Worm (Caenorhabditis elegans) whole organism, late embryonic: ENCODE data around the gene gar-2.

ENCODE experiments used
- Y22D7AL.16 ChIP-seq: sonication (generic microtip); optimal IDR thresholded peaks from 2 replicates; lab custom pipeline; 2016; ENCODE audit warnings: missing genetic modification characterization, missing compliant biosample characterization
- ahr-1 ChIP-seq: sonication (generic microtip); optimal IDR thresholded peaks from 2 replicates; lab custom pipeline; 2016; ENCODE audit warnings: missing genetic modification characterization, missing compliant biosample characterization
- ceh-18 ChIP-seq: sonication (generic microtip); optimal IDR thresholded peaks from 2 replicates; lab custom pipeline; 2016; ENCODE audit warnings: missing genetic modification characterization, missing compliant biosample characterization
- ceh-6 ChIP-seq: fragments of 200-800 bp; sonication (Bioruptor generic); optimal IDR thresholded peaks from 2 replicates; lab custom pipeline; 2018; ENCODE audit warnings: mild to moderate bottlenecking, missing genetic modification characterization, missing compliant biosample characterization
- fkh-10 ChIP-seq: fragments of 150-350 bp; optimal IDR thresholded peaks from 2 replicates; lab custom pipeline; 2014; ENCODE audit warnings: missing biosample characterization, missing genetic modification reagents, missing genetic modification characterization
- nfya-1 ChIP-seq: sonication (generic microtip); optimal IDR thresholded peaks from 2 replicates; lab custom pipeline; 2017; ENCODE audit warnings: missing genetic modification characterization, mild to moderate bottlenecking, missing compliant biosample characterization, antibody characterized with exemption, moderate library complexity
- nhr-11 ChIP-seq: fragments of 150-350 bp; optimal IDR thresholded peaks from 2 replicates; lab custom pipeline; 2014; ENCODE audit warnings: missing biosample characterization, missing genetic modification characterization
- pha-4 ChIP-seq: fragments of 150-350 bp; optimal IDR thresholded peaks from 2 replicates; lab custom pipeline; 2018; ENCODE audit warnings: missing biosample characterization, missing genetic modification reagents, missing genetic modification characterization
- pqm-1 ChIP-seq: sonication (generic microtip); optimal IDR thresholded peaks from 2 replicates; lab custom pipeline; 2016; ENCODE audit warnings: missing genetic modification characterization, missing compliant biosample characterization
- unc-55 ChIP-seq: sonication (generic microtip); optimal IDR thresholded peaks from 2 replicates; lab custom pipeline; 2017; ENCODE audit warnings: missing biosample characterization, missing genetic modification reagents, missing genetic modification characterization

- TF ChIP-seq Y22D7AL.16 (no peak), pha-4 (tag; lab: Kevin White, UChicago) (no peak), unc-55 (GFP tag; lab: Kevin White, UChicago) (no peak), ceh-18 (tag; lab: Kevin White, UChicago) (no peak), pqm-1 (no peak), nhr-11 (tag; lab: Kevin White, UChicago) (no peak), fkh-10 (GFP tag; lab: Kevin White, UChicago) (no peak), ceh-6 (GFP tag; lab: Kevin White, UChicago) (no peak), ahr-1 (tag; lab: Kevin White, UChicago) (no peak), nfya-1 (tag; lab: Kevin White, UChicago) (no peak)
Measured at ce11 chrIII:6343229-6343628, 34.1 kb downstream of the gar-2 start, which contains the start of gene C56G2.9.
